Worm (Caenorhabditis elegans) whole organism, L1 larva: ENCODE results near the gene K12H4.2.

ENCODE experiments used
- C16A3.4 ChIP-seq: fragments of 150-350 bp; optimal IDR thresholded peaks from 2 replicates; lab custom pipeline; 2014; ENCODE audit warnings: missing biosample characterization, missing genetic modification characterization
- Y116A8C.19 ChIP-seq: sonication (generic microtip); optimal IDR thresholded peaks from 2 replicates; lab custom pipeline; 2016; ENCODE audit warnings: missing compliant biosample characterization, missing genetic modification characterization, borderline replicate concordance
- aha-1 ChIP-seq: fragments of 150-350 bp; optimal IDR thresholded peaks from 2 replicates; lab custom pipeline; 2014; ENCODE audit warnings: missing biosample characterization, missing genetic modification characterization
- alr-1 ChIP-seq: fragments of 200-800 bp; sonication (Bioruptor generic); optimal IDR thresholded peaks from 2 replicates; lab custom pipeline; 2018; ENCODE audit warnings: borderline replicate concordance, mild to moderate bottlenecking, missing genetic modification characterization, missing compliant biosample characterization
- ceh-82 ChIP-seq, 3 experiments: fragments of 150-350 bp in 1 of 3; sonication (generic microtip) in 2 of 3; optimal IDR thresholded peaks; 2 replicates each; lab custom pipeline; 2014 to 2017; ENCODE audit warnings: missing biosample characterization in 3 of 3, missing genetic modification characterization in 3 of 3
- ces-1 ChIP-seq: fragments of 150-350 bp; optimal IDR thresholded peaks from 2 replicates; lab custom pipeline; 2014; ENCODE audit warnings: missing biosample characterization, missing genetic modification reagents, missing genetic modification characterization
- dpl-1 ChIP-seq, 3 experiments: fragments of 150-350 bp in 2 of 3; sonication (generic microtip) in 1 of 3; optimal IDR thresholded peaks; 2 replicates each; lab custom pipeline; 2014 to 2017; ENCODE audit warnings: missing biosample characterization in 3 of 3, missing genetic modification characterization in 3 of 3, missing genetic modification reagents in 3 of 3
- dsc-1 ChIP-seq: sonication (generic microtip); optimal IDR thresholded peaks from 2 replicates; lab custom pipeline; 2016; ENCODE audit warnings: mild to moderate bottlenecking, missing genetic modification characterization, missing compliant biosample characterization
- efl-1 ChIP-seq, 4 experiments: fragments of 150-350 bp; optimal IDR thresholded peaks in 3 of 4; peaks in 1 of 4; 1 replicate in 1 of 4; 2 replicates in 3 of 4; lab custom pipeline; 2014; ENCODE audit warnings: missing biosample characterization in 2 of 4, missing genetic modification characterization in 2 of 4, missing genetic modification reagents in 2 of 4
- elt-3 ChIP-seq, 6 experiments: fragments of 150-350 bp in 1 of 6; sonication (generic microtip); optimal IDR thresholded peaks; 2 replicates each; lab custom pipeline; 2017 to 2018; ENCODE audit warnings: missing biosample characterization in 6 of 6, missing genetic modification characterization in 6 of 6, inconsistent platforms in 1 of 6
- ets-5 ChIP-seq: fragments of 200-800 bp; sonication (Bioruptor generic); IDR thresholded peaks from 2 replicates; pipeline ENCODE4 v1.3.6; 2022; ENCODE audit warnings: missing genetic modification characterization, missing compliant biosample characterization
- grh-1 ChIP-seq: fragments of 200-800 bp; sonication (Bioruptor generic); IDR thresholded peaks from 2 replicates; pipeline ENCODE4 v1.3.6; 2022; ENCODE audit warnings: missing genetic modification reagents, missing genetic modification characterization, missing compliant biosample characterization
- hlh-4 ChIP-seq: sonication (generic microtip); optimal IDR thresholded peaks from 2 replicates; lab custom pipeline; 2016; ENCODE audit warnings: mild to moderate bottlenecking, missing genetic modification characterization, missing compliant biosample characterization
- lin-14 ChIP-seq: fragments of 200-800 bp; sonication (Bioruptor generic); optimal IDR thresholded peaks from 2 replicates; lab custom pipeline; 2018; ENCODE audit warnings: mild to moderate bottlenecking, missing genetic modification characterization, moderate library complexity, missing compliant biosample characterization
- lin-15B ChIP-seq: fragments of 150-350 bp; sonication (generic microtip); optimal IDR thresholded peaks from 3 replicates; lab custom pipeline; 2014; ENCODE audit warnings: missing biosample characterization, missing genetic modification characterization
- lin-35 ChIP-seq, 2 experiments: fragments of 150-350 bp; optimal IDR thresholded peaks; 2 replicates each; lab custom pipeline; 2014; ENCODE audit warnings: missing biosample characterization in 2 of 2, missing genetic modification characterization in 2 of 2, missing genetic modification reagents in 2 of 2
- lin-39 ChIP-seq: fragments of 150-350 bp; optimal IDR thresholded peaks from 2 replicates; lab custom pipeline; 2014; ENCODE audit warnings: missing biosample characterization, missing genetic modification reagents, missing genetic modification characterization
- lsy-2 ChIP-seq, 2 experiments: fragments of 150-350 bp; optimal IDR thresholded peaks; 2 replicates each; lab custom pipeline; 2014; ENCODE audit warnings: missing biosample characterization in 2 of 2, missing genetic modification characterization in 2 of 2
- nhr-12 ChIP-seq: sonication (generic microtip); optimal IDR thresholded peaks from 2 replicates; lab custom pipeline; 2017; ENCODE audit warnings: missing biosample characterization, missing genetic modification characterization
- nhr-19 ChIP-seq: fragments of 200-800 bp; sonication (Bioruptor generic); conservative IDR thresholded peaks from 2 replicates; pipeline ENCODE4 v1.3.6; 2022; ENCODE audit warnings: missing genetic modification characterization, missing compliant biosample characterization
- nhr-28 ChIP-seq: fragments of 150-350 bp; optimal IDR thresholded peaks from 2 replicates; lab custom pipeline; 2014; ENCODE audit warnings: missing biosample characterization, missing genetic modification characterization
- nhr-77 ChIP-seq: fragments of 150-350 bp; optimal IDR thresholded peaks from 2 replicates; lab custom pipeline; 2014; ENCODE audit warnings: missing biosample characterization, missing genetic modification characterization
- nhr-85 ChIP-seq: sonication (generic microtip); peaks from one replicate; lab custom pipeline; 2016; ENCODE audit warnings: missing genetic modification characterization, inconsistent platforms, missing compliant biosample characterization
- skn-1 ChIP-seq: fragments of 150-350 bp; optimal IDR thresholded peaks from 2 replicates; lab custom pipeline; 2014; ENCODE audit warnings: missing biosample characterization, missing genetic modification characterization
- snpc-4 ChIP-seq: fragments of 150-350 bp; optimal IDR thresholded peaks from 2 replicates; lab custom pipeline; 2014; ENCODE audit warnings: missing biosample characterization, missing genetic modification characterization
- sox-4 ChIP-seq: sonication (generic microtip); optimal IDR thresholded peaks from 2 replicates; lab custom pipeline; 2016; ENCODE audit warnings: missing genetic modification characterization, missing compliant biosample characterization
- sptf-1 ChIP-seq: fragments of 150-350 bp; optimal IDR thresholded peaks from 2 replicates; lab custom pipeline; 2014; ENCODE audit warnings: missing biosample characterization, missing genetic modification characterization
- tbx-2 ChIP-seq: sonication (generic microtip); optimal IDR thresholded peaks from 2 replicates; lab custom pipeline; 2016; ENCODE audit warnings: missing genetic modification characterization, missing compliant biosample characterization
- tlp-1 ChIP-seq: fragments of 150-350 bp; optimal IDR thresholded peaks from 2 replicates; lab custom pipeline; 2014; ENCODE audit warnings: missing biosample characterization, missing genetic modification characterization
- zip-4 ChIP-seq: fragments of 200-800 bp; sonication (Bioruptor generic); optimal IDR thresholded peaks from 2 replicates; lab custom pipeline; 2018; ENCODE audit warnings: mild to moderate bottlenecking, missing genetic modification characterization, moderate library complexity, missing compliant biosample characterization
- ztf-11 ChIP-seq, 2 experiments: sonication (generic microtip); optimal IDR thresholded peaks; 2 replicates each; lab custom pipeline; 2016 to 2017; ENCODE audit warnings: missing genetic modification characterization in 2 of 2, missing biosample characterization in 1 of 2, missing compliant biosample characterization in 1 of 2

K12H4.2 gene

ce11 chrIII:8047412-8047811 lies at the start of gene K12H4.2:
Gene K12H4.2, plus strand, starts transcription at chrIII:8047712.
- no peak for TF ChIP-seq alr-1 (tag; lab: Kevin White, UChicago)
- TF ChIP-seq efl-1 (optimal IDR thresholded peaks at IDR 0.05; lab: Kevin White, UChicago): no peak
- peak in 1 of 2 experiments; percentile 12 for TF ChIP-seq efl-1 (GFP tag; optimal IDR thresholded peaks at IDR 0.05 in 1 of 2; lab: Kevin White, UChicago)
- TF ChIP-seq, all 84 proteins: peak for 1

- no peak for TF ChIP-seq sptf-1 (tag; lab: Kevin White, UChicago)
- peak; percentile 97 for TF ChIP-seq dsc-1 (tag; lab: Kevin White, UChicago)
- TF ChIP-seq, all 84 proteins: peak for 1
Measured at ce11 chrIII:8001557-8001956, 46.0 kb upstream of the K12H4.2 start.

ce11 chrIII:8004091-8004490 lies 43.4 kb upstream of the K12H4.2 start, which contains the start of gene C06G4.6:
Gene C06G4.6, plus strand, starts transcription at chrIII:8004391.
- TF ChIP-seq tlp-1 (tag; lab: Kevin White, UChicago): no peak
- no peak for TF ChIP-seq zip-4 (GFP tag; lab: Kevin White, UChicago)
- TF ChIP-seq hlh-4: no peak
- TF ChIP-seq ets-5 (GFP tag; lab: Robert Waterston, UW): no peak
- no peak for TF ChIP-seq nhr-28 (tag; lab: Kevin White, UChicago)
- TF ChIP-seq ces-1: no peak
- no peak for TF ChIP-seq grh-1 (GFP tag; lab: Robert Waterston, UW)
- TF ChIP-seq ztf-11 (tag; optimal IDR thresholded peaks at IDR 0.05; lab: Kevin White, UChicago): no peak
- TF ChIP-seq nhr-19 (GFP tag; lab: Robert Waterston, UW): no peak
- no peak for TF ChIP-seq sptf-1 (tag; lab: Kevin White, UChicago)
- no peak for TF ChIP-seq nhr-12 (tag; lab: Kevin White, UChicago)

ce11 chrIII:8009769-8010168 lies 37.7 kb upstream of the K12H4.2 start, which contains the start of gene cit-1.1:
Gene cit-1.1, minus strand, starts transcription at chrIII:8009821.
- TF ChIP-seq Y116A8C.19 (tag; lab: Kevin White, UChicago): no peak
- TF ChIP-seq elt-3 (tag; optimal IDR thresholded peaks at IDR 0.05; lab: Kevin White, UChicago): no peak
- TF ChIP-seq sox-4 (tag; lab: Kevin White, UChicago): no peak
- no peak for TF ChIP-seq ztf-11 (tag; optimal IDR thresholded peaks at IDR 0.05; lab: Kevin White, UChicago)
- no peak for TF ChIP-seq snpc-4 (tag; lab: Kevin White, UChicago)
- peak; percentile 38 to 66 for TF ChIP-seq lsy-2 (tag; optimal IDR thresholded peaks at IDR 0.05; lab: Kevin White, UChicago)
- no peak for TF ChIP-seq tbx-2 (tag; lab: Kevin White, UChicago)
- peak in 2 of 3 experiments; percentile 33 to 49 for TF ChIP-seq dpl-1 (GFP tag; optimal IDR thresholded peaks at IDR 0.05; lab: Kevin White, UChicago)
- TF ChIP-seq skn-1 (tag; lab: Kevin White, UChicago): peak; percentile 32
- TF ChIP-seq lin-15B (tag; lab: Kevin White, UChicago): peak; percentile 38
- no peak for TF ChIP-seq aha-1 (tag; lab: Kevin White, UChicago)
- TF ChIP-seq nhr-85: peak; percentile 32
- TF ChIP-seq ceh-82 (tag; optimal IDR thresholded peaks at IDR 0.05; lab: Kevin White, UChicago): peak in 2 of 3 experiments; percentile 7 to 18
- peak; percentile 37 for TF ChIP-seq C16A3.4
- peak; percentile 32 to 37 for TF ChIP-seq lin-35 (GFP tag; optimal IDR thresholded peaks at IDR 0.05; lab: Kevin White, UChicago)
- TF ChIP-seq nhr-77: no peak
- peak; percentile 37 to 52 for TF ChIP-seq efl-1 (optimal IDR thresholded peaks at IDR 0.05; lab: Kevin White, UChicago)
- TF ChIP-seq efl-1 (GFP tag; optimal IDR thresholded peaks at IDR 0.05 in 1 of 2; lab: Kevin White, UChicago): peak in 1 of 2 experiments; percentile 44
- TF ChIP-seq lin-14 (GFP tag; lab: Kevin White, UChicago): no peak

- TF ChIP-seq skn-1 (tag; lab: Kevin White, UChicago): peak; percentile 7
- no peak for TF ChIP-seq lin-39
- TF ChIP-seq, all 84 proteins: peak for 1
Measured at ce11 chrIII:8010260-8010822, 37.2 kb upstream of the K12H4.2 start, which contains the start of gene cit-1.2. Gene cit-1.2, plus strand, starts transcription at chrIII:8010772.
